Worm (Caenorhabditis elegans): Measurements from ENCODE around the gene gdi-1.

Gene gdi-1

DNA sequence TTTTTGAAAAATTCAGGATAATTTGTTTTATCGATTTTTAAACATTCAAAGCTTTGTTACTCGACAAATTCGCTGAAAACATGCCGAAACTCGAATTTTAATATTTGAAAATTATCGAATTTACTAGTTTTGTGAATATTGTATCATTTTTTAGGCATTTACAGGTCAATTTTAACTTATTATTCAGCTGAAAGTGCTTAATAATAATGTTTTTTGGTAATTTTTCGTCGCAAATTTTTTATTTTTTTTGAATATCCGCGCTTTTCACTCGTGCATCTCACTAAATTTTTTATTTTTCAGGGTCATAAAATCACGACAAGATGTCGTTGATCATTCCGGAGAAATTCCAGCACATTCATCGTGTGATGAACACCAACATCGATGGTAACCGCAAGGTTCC is 32.7 kb upstream of the gdi-1 start, which contains the start of gene rps-18:
Gene rps-18 (plus strand): TSS at position 301 of the 400 bp plus-strand sequence.
- TF ChIP-seq dmd-4 (tag; optimal IDR thresholded peaks at IDR 0.05): no peak

DNA sequence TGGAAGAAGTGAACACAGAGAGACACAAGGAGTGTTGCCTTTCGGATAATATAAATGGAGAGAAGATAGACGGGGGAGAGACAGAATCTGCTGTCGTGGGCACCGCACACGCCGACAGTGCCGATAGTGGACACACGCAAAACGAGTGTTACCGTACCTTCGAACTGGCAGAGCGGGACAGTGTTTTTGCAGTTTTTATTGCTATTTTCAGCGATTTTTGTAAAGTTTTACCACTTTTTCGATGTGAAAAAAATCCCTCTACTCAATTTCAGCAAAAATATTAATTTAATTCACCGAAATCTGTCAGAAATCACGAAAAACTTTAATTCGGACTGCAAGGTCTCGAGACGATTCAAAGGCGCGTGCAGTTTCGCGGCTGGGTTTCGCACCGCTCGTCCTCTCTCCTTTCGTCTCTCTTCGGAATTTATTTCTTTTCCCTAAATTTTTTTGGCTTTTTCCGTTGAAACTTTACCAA is 32.2 kb upstream of the gdi-1 start, which contains the start of gene sec-61.A:
Gene sec-61.A (minus strand): TSS at position 387 of the 475 bp plus-strand sequence.
- TF ChIP-seq gmeb-1 (tag; optimal IDR thresholded peaks at IDR 0.05) (peak; percentile 61), nhr-12 (tag; optimal IDR thresholded peaks at IDR 0.05) (no peak), blmp-1 (tag; optimal IDR thresholded peaks at IDR 0.05; ENCODE audit: insufficient read depth) (no peak), skn-1 (tag; optimal IDR thresholded peaks at IDR 0.05) (no peak), sma-9 (GFP tag; optimal IDR thresholded peaks at IDR 0.05) (no peak), sma-9 (tag; optimal IDR thresholded peaks at IDR 0.05) (no peak), F13H6.1 (tag; optimal IDR thresholded peaks at IDR 0.05) (peak; percentile 75), nhr-21 (tag; optimal IDR thresholded peaks at IDR 0.05) (peak; percentile 80), mdl-1 (tag; optimal IDR thresholded peaks at IDR 0.05) (peak in 1 of 2 experiments; percentile 71), nhr-10 (tag; optimal IDR thresholded peaks at IDR 0.05) (peak; percentile 17), lin-39 (tag; optimal IDR thresholded peaks at IDR 0.05) (no peak), mab-5 (tag; optimal IDR thresholded peaks at IDR 0.05) (peak; percentile 47), sem-4 (tag; optimal IDR thresholded peaks at IDR 0.05) (no peak), nhr-11 (tag; optimal IDR thresholded peaks at IDR 0.05) (no peak), unc-39 (tag; optimal IDR thresholded peaks at IDR 0.05) (no peak), egl-27 (tag; optimal IDR thresholded peaks at IDR 0.05) (no peak), fos-1 (tag; optimal IDR thresholded peaks at IDR 0.05) (peak; percentile 45), aly-2 (tag; optimal IDR thresholded peaks at IDR 0.05) (no peak), sma-3 (GFP tag; optimal IDR thresholded peaks at IDR 0.05) (peak; percentile 93), lin-11 (tag; optimal IDR thresholded peaks at IDR 0.05) (peak; percentile 62), nhr-23 (tag; optimal IDR thresholded peaks at IDR 0.05) (no peak), unc-62 (GFP tag; optimal IDR thresholded peaks at IDR 0.05) (no peak), lsy-2 (tag; optimal IDR thresholded peaks at IDR 0.05) (peak; percentile 98 to 99), crh-2 (tag; optimal IDR thresholded peaks at IDR 0.05) (peak; percentile 85), peb-1 (tag; optimal IDR thresholded peaks at IDR 0.05) (peak; percentile 64), nhr-129 (tag; optimal IDR thresholded peaks at IDR 0.05) (peak; percentile 66), nhr-25 (tag; optimal IDR thresholded peaks at IDR 0.05) (peak; percentile 77), mbf-1 (tag; optimal IDR thresholded peaks at IDR 0.05) (no peak), zag-1 (tag; optimal IDR thresholded peaks at IDR 0.05) (no peak), ceh-16 (tag; optimal IDR thresholded peaks at IDR 0.05) (peak; percentile 43), nhr-237 (tag; optimal IDR thresholded peaks at IDR 0.05) (peak; percentile 16), lin-13 (GFP tag; optimal IDR thresholded peaks at IDR 0.05) (peak; percentile 56), nhr-77 (tag; optimal IDR thresholded peaks at IDR 0.05) (no peak), C34F6.9 (tag; optimal IDR thresholded peaks at IDR 0.05) (peak; percentile 81), ztf-4 (tag; optimal IDR thresholded peaks at IDR 0.05) (no peak), Y55F3AM.14 (GFP tag; optimal IDR thresholded peaks at IDR 0.05) (no peak), ztf-11 (tag; optimal IDR thresholded peaks at IDR 0.05) (no peak), unc-55 (GFP tag; optimal IDR thresholded peaks at IDR 0.05) (peak; percentile 73)

DNA sequence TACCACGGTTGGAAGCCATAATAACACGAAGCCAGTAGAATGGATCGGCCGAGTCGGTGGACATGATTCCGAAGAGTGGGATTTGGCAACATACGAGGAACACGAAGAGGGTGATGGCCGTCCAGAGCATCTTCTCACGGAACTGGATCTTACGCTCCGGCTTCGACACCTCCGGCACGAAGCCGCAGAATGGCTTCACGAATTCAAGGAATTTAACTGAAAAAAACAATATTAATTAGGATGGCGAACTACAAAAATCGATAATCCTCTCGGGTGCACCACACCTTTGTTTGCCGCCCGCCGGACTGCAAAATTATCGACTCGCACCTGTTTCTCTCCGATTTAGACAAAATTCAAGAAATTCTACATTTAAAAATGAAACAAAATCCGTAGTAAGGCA is 31.5 kb upstream of the gdi-1 start:
- 0 out of 2 replicates have a peak, but pooled peaks have one; percentile 62 for TF ChIP-seq ztf-1 (GFP tag; conservative IDR thresholded peaks at IDR 0.05)
- TF ChIP-seq alr-1 (tag; optimal IDR thresholded peaks at IDR 0.05): no peak
- no peak for TF ChIP-seq unc-55 (GFP tag; optimal IDR thresholded peaks at IDR 0.05)

DNA sequence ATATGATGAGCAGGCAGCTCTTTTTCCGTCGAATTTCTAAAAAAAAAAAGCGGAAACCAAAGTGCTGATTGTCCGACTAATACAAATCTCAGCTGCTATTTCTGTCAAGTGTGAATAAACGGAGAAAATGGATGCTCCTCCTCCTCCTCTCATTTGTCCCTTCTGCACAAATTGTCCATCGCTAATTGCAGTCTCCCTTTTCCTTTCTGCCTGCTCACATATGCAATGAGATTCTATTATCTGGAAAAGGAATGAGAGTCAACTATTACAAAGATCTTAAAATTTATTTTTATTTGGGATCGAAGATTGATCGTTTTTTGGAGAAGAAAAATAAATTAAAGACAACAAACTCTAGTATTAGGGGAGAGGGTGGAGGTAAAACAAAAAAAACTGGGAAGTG is 29.6 kb upstream of the gdi-1 start:
- TF ChIP-seq ama-1 (optimal IDR thresholded peaks at IDR 0.05) (peak; percentile 11), nhr-77 (tag; optimal IDR thresholded peaks at IDR 0.05) (no peak), lin-13 (GFP tag; optimal IDR thresholded peaks at IDR 0.05) (peak; percentile 26), lsy-2 (tag; optimal IDR thresholded peaks at IDR 0.05) (peak in 1 of 2 experiments; percentile 48), crh-2 (tag; optimal IDR thresholded peaks at IDR 0.05) (peak; percentile 13), nhr-21 (tag; optimal IDR thresholded peaks at IDR 0.05) (peak; percentile 53)

All from whole organism, L2 larva.